Fruit fly (Drosophila melanogaster) S2 (cell line): Measurements from ENCODE around the gene Scsalpha1.

Source experiments
- CG8478 ChIP-seq: fragments of >200 bp; optimal IDR thresholded peaks from 2 replicates; lab custom pipeline; 2018
- CTCF ChIP-seq, 2 experiments: fragments of >200 bp; optimal IDR thresholded peaks; 2 replicates each; lab custom pipeline; 2018

DNA sequence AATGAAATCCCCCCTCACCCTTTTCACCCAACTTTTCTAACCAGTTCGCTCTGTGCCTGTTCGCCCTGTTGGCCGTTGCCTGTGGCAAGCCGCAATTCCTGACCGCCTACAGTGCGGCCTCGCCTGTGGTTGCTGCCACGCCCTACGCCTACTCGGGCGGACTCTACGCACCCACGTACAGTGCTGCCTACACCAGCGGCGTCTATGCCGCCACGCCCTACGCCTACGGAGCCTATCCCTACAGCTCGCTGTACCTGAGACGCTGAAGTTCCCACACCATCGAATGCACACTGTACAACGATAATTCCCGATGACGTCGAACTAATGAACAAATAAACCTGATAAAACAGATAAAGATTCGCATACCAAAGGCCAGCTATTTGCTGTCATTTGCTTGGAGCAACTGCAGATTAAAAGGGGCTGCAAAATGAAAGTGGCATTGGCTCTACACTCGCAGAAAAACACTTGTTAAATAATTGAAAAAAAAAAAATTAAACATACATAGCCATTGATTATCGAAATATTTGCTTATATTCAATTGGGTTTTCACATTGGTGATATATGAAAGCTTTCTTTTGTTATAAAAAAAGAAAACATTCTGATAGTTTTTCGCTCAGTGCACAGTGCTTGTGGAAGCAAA, 22.8 kb upstream of the Scsalpha1 start:
- no peak for TF ChIP-seq CG8478 (lab: Kevin White, UChicago)
- TF ChIP-seq CTCF (optimal IDR thresholded peaks at IDR 0.05; lab: Kevin White, UChicago): no peak
